Worm (Caenorhabditis elegans) whole organism, L1 larva: ENCODE results near the gene raga-1.

Experiments
- C04F5.9 ChIP-seq: sonication (generic microtip); optimal IDR thresholded peaks from 2 replicates; lab custom pipeline; 2016; ENCODE audit warnings: missing genetic modification characterization, missing compliant biosample characterization
- F16B12.6 ChIP-seq: fragments of 150-350 bp; optimal IDR thresholded peaks from 2 replicates; lab custom pipeline; 2014; ENCODE audit warnings: missing biosample characterization, missing genetic modification characterization
- Y116A8C.19 ChIP-seq: sonication (generic microtip); optimal IDR thresholded peaks from 2 replicates; lab custom pipeline; 2016; ENCODE audit warnings: missing compliant biosample characterization, missing genetic modification characterization, borderline replicate concordance
- blmp-1 ChIP-seq: fragments of 150-350 bp; optimal IDR thresholded peaks from 2 replicates; lab custom pipeline; 2014; ENCODE audit warnings: missing biosample characterization, missing genetic modification characterization
- ceh-82 ChIP-seq, 3 experiments: fragments of 150-350 bp in 1 of 3; sonication (generic microtip) in 2 of 3; optimal IDR thresholded peaks; 2 replicates each; lab custom pipeline; 2014 to 2017; ENCODE audit warnings: missing biosample characterization in 3 of 3, missing genetic modification characterization in 3 of 3
- ceh-90 ChIP-seq: sonication (generic microtip); optimal IDR thresholded peaks from 2 replicates; lab custom pipeline; 2016; ENCODE audit warnings: missing genetic modification characterization, missing compliant biosample characterization
- ces-1 ChIP-seq: fragments of 150-350 bp; optimal IDR thresholded peaks from 2 replicates; lab custom pipeline; 2014; ENCODE audit warnings: missing biosample characterization, missing genetic modification reagents, missing genetic modification characterization
- dsc-1 ChIP-seq: sonication (generic microtip); optimal IDR thresholded peaks from 2 replicates; lab custom pipeline; 2016; ENCODE audit warnings: mild to moderate bottlenecking, missing genetic modification characterization, missing compliant biosample characterization
- efl-1 ChIP-seq, 4 experiments: fragments of 150-350 bp; optimal IDR thresholded peaks in 3 of 4; peaks in 1 of 4; 1 replicate in 1 of 4; 2 replicates in 3 of 4; lab custom pipeline; 2014; ENCODE audit warnings: missing biosample characterization in 2 of 4, missing genetic modification characterization in 2 of 4, missing genetic modification reagents in 2 of 4
- egl-13 ChIP-seq: sonication (generic microtip); optimal IDR thresholded peaks from 2 replicates; lab custom pipeline; 2016; ENCODE audit warnings: missing genotype, missing genetic modification reagents, missing genetic modification characterization, missing compliant biosample characterization
- elt-2 ChIP-seq: sonication (generic microtip); optimal IDR thresholded peaks from 2 replicates; lab custom pipeline; 2016; ENCODE audit warnings: missing genetic modification characterization, mild to moderate bottlenecking, inconsistent platforms, missing compliant biosample characterization, missing genetic modification reagents
- elt-3 ChIP-seq, 6 experiments: fragments of 150-350 bp in 1 of 6; sonication (generic microtip); optimal IDR thresholded peaks; 2 replicates each; lab custom pipeline; 2017 to 2018; ENCODE audit warnings: missing biosample characterization in 6 of 6, missing genetic modification characterization in 6 of 6, inconsistent platforms in 1 of 6
- ets-5 ChIP-seq: fragments of 200-800 bp; sonication (Bioruptor generic); IDR thresholded peaks from 2 replicates; pipeline ENCODE4 v1.3.6; 2022; ENCODE audit warnings: missing genetic modification characterization, missing compliant biosample characterization
- fkh-10 ChIP-seq: sonication (generic microtip); optimal IDR thresholded peaks from 2 replicates; lab custom pipeline; 2017; ENCODE audit warnings: missing biosample characterization, missing genetic modification reagents, missing genetic modification characterization
- fkh-4 ChIP-seq: sonication (generic microtip); optimal IDR thresholded peaks from 2 replicates; lab custom pipeline; 2016; ENCODE audit warnings: missing compliant biosample characterization, missing genetic modification characterization, borderline replicate concordance
- fkh-8 ChIP-seq: sonication (generic microtip); optimal IDR thresholded peaks from 2 replicates; lab custom pipeline; 2016; ENCODE audit warnings: mild to moderate bottlenecking, missing genetic modification characterization, missing compliant biosample characterization
- fos-1 ChIP-seq: fragments of 150-350 bp; optimal IDR thresholded peaks from 2 replicates; lab custom pipeline; 2014; ENCODE audit warnings: missing biosample characterization, missing genetic modification characterization
- grh-1 ChIP-seq: fragments of 200-800 bp; sonication (Bioruptor generic); IDR thresholded peaks from 2 replicates; pipeline ENCODE4 v1.3.6; 2022; ENCODE audit warnings: missing genetic modification reagents, missing genetic modification characterization, missing compliant biosample characterization
- hlh-4 ChIP-seq: sonication (generic microtip); optimal IDR thresholded peaks from 2 replicates; lab custom pipeline; 2016; ENCODE audit warnings: mild to moderate bottlenecking, missing genetic modification characterization, missing compliant biosample characterization
- hpl-2 ChIP-seq: fragments of 150-350 bp; optimal IDR thresholded peaks from 2 replicates; lab custom pipeline; 2014; ENCODE audit warnings: missing biosample characterization, missing genetic modification reagents, missing genetic modification characterization
- isw-1 ChIP-seq: fragments of 200-800 bp; sonication (Bioruptor generic); IDR thresholded peaks from 2 replicates; pipeline ENCODE4 v1.3.6; 2022; ENCODE audit warnings: missing genetic modification characterization, missing compliant biosample characterization
- jun-1 ChIP-seq: fragments of 150-350 bp; optimal IDR thresholded peaks from 2 replicates; lab custom pipeline; 2014; ENCODE audit warnings: missing biosample characterization, missing genetic modification reagents, missing genetic modification characterization
- lin-13 ChIP-seq: fragments of 150-350 bp; optimal IDR thresholded peaks from 2 replicates; lab custom pipeline; 2014; ENCODE audit warnings: missing biosample characterization, missing genetic modification reagents, missing genetic modification characterization
- lin-14 ChIP-seq: fragments of 200-800 bp; sonication (Bioruptor generic); optimal IDR thresholded peaks from 2 replicates; lab custom pipeline; 2018; ENCODE audit warnings: mild to moderate bottlenecking, missing genetic modification characterization, moderate library complexity, missing compliant biosample characterization
- lin-35 ChIP-seq, 2 experiments: fragments of 150-350 bp; optimal IDR thresholded peaks; 2 replicates each; lab custom pipeline; 2014; ENCODE audit warnings: missing biosample characterization in 2 of 2, missing genetic modification characterization in 2 of 2, missing genetic modification reagents in 2 of 2
- nhr-11 ChIP-seq: fragments of 150-350 bp; optimal IDR thresholded peaks from 2 replicates; lab custom pipeline; 2014; ENCODE audit warnings: missing biosample characterization, missing genetic modification characterization
- nhr-19 ChIP-seq: fragments of 200-800 bp; sonication (Bioruptor generic); conservative IDR thresholded peaks from 2 replicates; pipeline ENCODE4 v1.3.6; 2022; ENCODE audit warnings: missing genetic modification characterization, missing compliant biosample characterization
- nhr-237 ChIP-seq: fragments of 150-350 bp; optimal IDR thresholded peaks from 2 replicates; lab custom pipeline; 2014; ENCODE audit warnings: missing biosample characterization, missing genetic modification characterization
- nhr-28 ChIP-seq: fragments of 150-350 bp; optimal IDR thresholded peaks from 2 replicates; lab custom pipeline; 2014; ENCODE audit warnings: missing biosample characterization, missing genetic modification characterization
- nhr-47 ChIP-seq: sonication (generic microtip); optimal IDR thresholded peaks from 2 replicates; lab custom pipeline; 2016; ENCODE audit warnings: mild to moderate bottlenecking, missing genetic modification characterization, moderate library complexity, missing compliant biosample characterization
- nhr-71 ChIP-seq: sonication (generic microtip); optimal IDR thresholded peaks from 2 replicates; lab custom pipeline; 2016; ENCODE audit warnings: mild to moderate bottlenecking, missing genetic modification characterization, moderate library complexity, missing compliant biosample characterization
- nhr-84 ChIP-seq: sonication (generic microtip); optimal IDR thresholded peaks from 2 replicates; lab custom pipeline; 2017; ENCODE audit warnings: missing biosample characterization, missing genetic modification characterization
- nhr-85 ChIP-seq: sonication (generic microtip); peaks from one replicate; lab custom pipeline; 2016; ENCODE audit warnings: missing genetic modification characterization, inconsistent platforms, missing compliant biosample characterization
- pax-3 ChIP-seq: fragments of 200-800 bp; sonication (Bioruptor generic); optimal IDR thresholded peaks from 2 replicates; lab custom pipeline; 2018; ENCODE audit warnings: mild to moderate bottlenecking, missing genetic modification characterization, moderate library complexity, missing compliant biosample characterization
- snu-23 ChIP-seq: sonication (generic microtip); optimal IDR thresholded peaks from 2 replicates; lab custom pipeline; 2016; ENCODE audit warnings: missing genetic modification characterization, missing compliant biosample characterization
- sox-4 ChIP-seq: sonication (generic microtip); optimal IDR thresholded peaks from 2 replicates; lab custom pipeline; 2016; ENCODE audit warnings: missing genetic modification characterization, missing compliant biosample characterization
- sup-37 ChIP-seq: fragments of 200-800 bp; sonication (Bioruptor generic); optimal IDR thresholded peaks from 2 replicates; lab custom pipeline; 2018; ENCODE audit warnings: mild to moderate bottlenecking, missing genetic modification characterization, missing compliant biosample characterization
- tlp-1 ChIP-seq: fragments of 150-350 bp; optimal IDR thresholded peaks from 2 replicates; lab custom pipeline; 2014; ENCODE audit warnings: missing biosample characterization, missing genetic modification characterization
- unc-130 ChIP-seq: fragments of 150-350 bp; optimal IDR thresholded peaks from 2 replicates; lab custom pipeline; 2017; ENCODE audit warnings: missing biosample characterization, missing genetic modification characterization, inconsistent platforms
- unc-62 ChIP-seq: fragments of 150-350 bp; optimal IDR thresholded peaks from 2 replicates; lab custom pipeline; 2014; ENCODE audit warnings: missing biosample characterization, missing genetic modification reagents, missing genetic modification characterization
- unc-86 ChIP-seq: sonication (generic microtip); optimal IDR thresholded peaks from 2 replicates; lab custom pipeline; 2016; ENCODE audit warnings: missing genetic modification characterization, missing compliant biosample characterization
- zag-1 ChIP-seq: fragments of 150-350 bp; optimal IDR thresholded peaks from 2 replicates; lab custom pipeline; 2014; ENCODE audit warnings: missing biosample characterization, missing genetic modification characterization
- ztf-11 ChIP-seq, 2 experiments: sonication (generic microtip); optimal IDR thresholded peaks; 2 replicates each; lab custom pipeline; 2016 to 2017; ENCODE audit warnings: missing genetic modification characterization in 2 of 2, missing biosample characterization in 1 of 2, missing compliant biosample characterization in 1 of 2

raga-1 gene

ce11 chrII:11307953-11308352 lies 6.8 kb downstream of the raga-1 start:
- TF ChIP-seq dsc-1 (tag; lab: Kevin White, UChicago) (peak; percentile 44), ztf-11 (tag; optimal IDR thresholded peaks at IDR 0.05; lab: Kevin White, UChicago) (no peak), fkh-4 (no peak), F16B12.6 (tag; lab: Kevin White, UChicago) (no peak), nhr-84 (tag; lab: Kevin White, UChicago) (no peak), lin-35 (GFP tag; optimal IDR thresholded peaks at IDR 0.05; lab: Kevin White, UChicago) (no peak), ets-5 (no peak), blmp-1 (peak; percentile 70), nhr-85 (tag; lab: Kevin White, UChicago) (peak; percentile 61), hpl-2 (GFP tag; lab: Kevin White, UChicago) (no peak), pax-3 (tag; lab: Kevin White, UChicago) (no peak), isw-1 (GFP tag; lab: Robert Waterston, UW) (no peak), C04F5.9 (tag; lab: Kevin White, UChicago) (no peak), hlh-4 (tag; lab: Kevin White, UChicago) (no peak), nhr-47 (tag; lab: Kevin White, UChicago) (no peak), nhr-28 (tag; lab: Kevin White, UChicago) (no peak), fkh-10 (GFP tag; lab: Kevin White, UChicago) (no peak), fos-1 (tag; lab: Kevin White, UChicago) (no peak), jun-1 (tag; lab: Kevin White, UChicago) (no peak), ces-1 (no peak), lin-14 (GFP tag; lab: Kevin White, UChicago) (peak; percentile 34), snu-23 (GFP tag; lab: Kevin White, UChicago) (no peak), ceh-90 (tag; lab: Kevin White, UChicago) (no peak)

ce11 chrII:11312223-11312622 lies 11.1 kb downstream of the raga-1 start, which contains the start of gene T24F1.7:
TSS of gene T24F1.7 (plus strand) at chrII:11312523.
- no peak for TF ChIP-seq elt-3 (tag; optimal IDR thresholded peaks at IDR 0.05; lab: Kevin White, UChicago)
- TF ChIP-seq, all 84 proteins: peak for 0

ce11 chrII:11314165-11314564 lies 13.0 kb downstream of the raga-1 start, which contains the start of gene T24F1.4:
TSS of gene T24F1.4 (minus strand) at chrII:11314265.
- no peak for TF ChIP-seq unc-130 (tag; lab: Kevin White, UChicago)
- no peak for TF ChIP-seq ztf-11 (tag; optimal IDR thresholded peaks at IDR 0.05; lab: Kevin White, UChicago)
- no peak for TF ChIP-seq tlp-1 (tag; lab: Kevin White, UChicago)
- no peak for TF ChIP-seq F16B12.6 (tag; lab: Kevin White, UChicago)
- TF ChIP-seq fos-1 (tag; lab: Kevin White, UChicago) = no peak
- peak; percentile 21 for TF ChIP-seq lin-14 (GFP tag; lab: Kevin White, UChicago)
- no peak for TF ChIP-seq Y116A8C.19 (tag; lab: Kevin White, UChicago)
- no peak for TF ChIP-seq sox-4 (tag; lab: Kevin White, UChicago)
- peak; percentile 40 for TF ChIP-seq nhr-71 (tag; lab: Kevin White, UChicago)
- TF ChIP-seq fkh-8 (tag; lab: Kevin White, UChicago) = peak; percentile 44
- no peak for TF ChIP-seq nhr-19

ce11 chrII:11316663-11317062 lies 15.5 kb downstream of the raga-1 start:
- TF ChIP-seq F16B12.6 (tag; lab: Kevin White, UChicago) (no peak), egl-13 (peak; percentile 29), lin-14 (GFP tag; lab: Kevin White, UChicago) (peak; percentile 63), nhr-11 (tag; lab: Kevin White, UChicago) (no peak)

- TF ChIP-seq unc-86 (tag; lab: Kevin White, UChicago) (no peak), fkh-8 (tag; lab: Kevin White, UChicago) (no peak), elt-2 (no peak), sup-37 (GFP tag; lab: Kevin White, UChicago) (no peak), grh-1 (no peak), unc-62 (GFP tag; lab: Kevin White, UChicago) (no peak), Y116A8C.19 (tag; lab: Kevin White, UChicago) (no peak), hlh-4 (tag; lab: Kevin White, UChicago) (no peak), lin-13 (GFP tag; lab: Kevin White, UChicago) (no peak), nhr-71 (tag; lab: Kevin White, UChicago) (no peak), nhr-237 (no peak), efl-1 (optimal IDR thresholded peaks at IDR 0.05; lab: Kevin White, UChicago) (no peak), efl-1 (GFP tag; optimal IDR thresholded peaks at IDR 0.05 in 1 of 2; lab: Kevin White, UChicago) (no peak), lin-14 (GFP tag; lab: Kevin White, UChicago) (no peak), ceh-82 (tag; optimal IDR thresholded peaks at IDR 0.05; lab: Kevin White, UChicago) (no peak), zag-1 (tag; lab: Kevin White, UChicago) (no peak)
- TF ChIP-seq, all 84 proteins: peak for 0
These were observed 18.4 kb downstream of the raga-1 start, which contains the start of gene nlp-51 for ce11 chrII:11319591-11319990. TSS of gene nlp-51 (minus strand) at chrII:11319691.
